Fruit fly (Drosophila melanogaster): Measurements from ENCODE around the gene ATPsyndelta.

DNA sequence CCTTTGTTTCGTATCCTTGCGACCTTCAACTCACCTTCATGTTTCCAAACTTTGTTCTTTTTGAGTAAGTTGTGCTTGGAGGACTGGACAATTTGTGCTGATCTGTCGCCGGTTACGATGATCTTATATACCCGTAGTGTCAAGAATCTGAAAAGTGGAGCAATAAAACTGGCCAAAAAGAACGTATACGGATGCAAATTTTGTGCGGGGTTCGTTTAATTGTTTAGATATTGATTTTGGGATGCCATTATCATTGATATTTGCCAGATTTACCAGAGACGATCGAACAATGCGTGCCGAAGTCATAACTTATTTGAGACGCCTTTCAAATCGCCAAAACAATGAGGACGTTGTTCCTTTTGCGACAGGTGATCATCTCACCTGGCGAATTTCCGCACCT, 6.3 kb downstream of the ATPsyndelta start, which contains the start of gene CG15308:
- TF ChIP-seq CkIIα-i1 (GFP tag; IDR thresholded peaks at IDR 0.05) = no peak
- TF ChIP-seq Abd-B (GFP tag; optimal IDR thresholded peaks at IDR 0.05) = no peak
- TF ChIP-seq ham (GFP tag; IDR thresholded peaks at IDR 0.05) = no peak
- TF ChIP-seq wdn (GFP tag; IDR thresholded peaks at IDR 0.05) = no peak
- no peak for TF ChIP-seq vfl (GFP tag; optimal IDR thresholded peaks at IDR 0.05)
- no peak for TF ChIP-seq Eip74EF (GFP tag; optimal IDR thresholded peaks at IDR 0.05)
- TF ChIP-seq chif (GFP tag; optimal IDR thresholded peaks at IDR 0.05) = no peak
- no peak for TF ChIP-seq pb (GFP tag; optimal IDR thresholded peaks at IDR 0.05)
- no peak for TF ChIP-seq gsb-n (tag; optimal IDR thresholded peaks at IDR 0.05)

Data from whole organism, embryonic.